Fruit fly (Drosophila melanogaster) S2 (cell line): Measurements from ENCODE around the gene CG9799.

Source experiments
- CG8478 ChIP-seq: fragments of >200 bp; optimal IDR thresholded peaks from 2 replicates; lab custom pipeline; 2018
- CTCF ChIP-seq, 2 experiments: fragments of >200 bp; optimal IDR thresholded peaks; 2 replicates each; lab custom pipeline; 2018

- TF ChIP-seq CG8478, result no peak
- TF ChIP-seq CTCF (optimal IDR thresholded peaks at IDR 0.05; lab: Kevin White, UChicago), result no peak
Observed at dm6 chr3R:13417067-13417595, 28.6 kb upstream of the CG9799 start.
